Fruit fly (Drosophila melanogaster) whole organism, prepupa: ENCODE results near the gene bigmax.

Experiments used
- Blimp-1 ChIP-seq: fragments of 200-800 bp; sonication (Bioruptor generic); optimal IDR thresholded peaks from 3 replicates; lab custom pipeline; 2017; ENCODE audit warnings: missing biosample characterization, missing genetic modification characterization, mild to moderate bottlenecking, moderate library complexity, missing genetic modification reagents
- CG10631 ChIP-seq: fragments of 200-800 bp; sonication (Bioruptor generic); optimal IDR thresholded peaks from 2 replicates; lab custom pipeline; 2016; ENCODE audit warnings: missing biosample characterization, missing genetic modification characterization
- CG11294 ChIP-seq: fragments of 200-800 bp; sonication (Bioruptor generic); IDR thresholded peaks from 2 replicates; pipeline ENCODE4 v1.3.6; 2022; ENCODE audit warnings: missing biosample characterization, missing genetic modification characterization
- CG3032 ChIP-seq: fragments of 200-800 bp; optimal IDR thresholded peaks from 2 replicates; lab custom pipeline; 2019; ENCODE audit warnings: missing biosample characterization, mild to moderate bottlenecking, missing genetic modification characterization, moderate library complexity
- CG31627 ChIP-seq: fragments of 200-800 bp; sonication (Bioruptor generic); optimal IDR thresholded peaks from 3 replicates; lab custom pipeline; 2016; ENCODE audit warnings: missing biosample characterization, missing genetic modification characterization
- CG32006 ChIP-seq: fragments of 200-800 bp; sonication (Bioruptor generic); optimal IDR thresholded peaks from 3 replicates; lab custom pipeline; 2017; ENCODE audit warnings: missing biosample characterization, mild to moderate bottlenecking, missing genetic modification characterization
- CG6163 ChIP-seq: fragments of 200-800 bp; sonication (Bioruptor generic); IDR thresholded peaks from 3 replicates; pipeline ENCODE4 v1.3.6; 2022; ENCODE audit warnings: missing biosample characterization, missing genetic modification characterization
- CG6792 ChIP-seq: fragments of 200-800 bp; sonication (Bioruptor generic); optimal IDR thresholded peaks from 3 replicates; lab custom pipeline; 2016; ENCODE audit warnings: missing biosample characterization, missing genetic modification characterization
- CG7368 ChIP-seq: fragments of 200-800 bp; sonication (Bioruptor generic); optimal IDR thresholded peaks from 3 replicates; lab custom pipeline; 2016; ENCODE audit warnings: missing biosample characterization, missing genetic modification characterization
- CG8632 ChIP-seq: fragments of 200-800 bp; sonication (Bioruptor generic); optimal IDR thresholded peaks from 3 replicates; lab custom pipeline; 2016; ENCODE audit warnings: missing biosample characterization, missing genetic modification characterization
- Eip75B ChIP-seq: fragments of 200-800 bp; sonication (Bioruptor generic); optimal IDR thresholded peaks from 3 replicates; lab custom pipeline; 2016; ENCODE audit warnings: missing biosample characterization, missing genetic modification characterization
- Eip78C ChIP-seq: fragments of 200-800 bp; sonication (Bioruptor generic); peaks from one replicate; lab custom pipeline; 2016; ENCODE audit warnings: missing biosample characterization, missing genetic modification characterization
- Eip93F ChIP-seq: fragments of 200-800 bp; sonication (Bioruptor generic); optimal IDR thresholded peaks from 2 replicates; lab custom pipeline; 2016; ENCODE audit warnings: missing biosample characterization, mild to moderate bottlenecking, missing genetic modification characterization
- Ets21C ChIP-seq: fragments of 200-800 bp; sonication (Bioruptor generic); optimal IDR thresholded peaks from 3 replicates; lab custom pipeline; 2016; ENCODE audit warnings: missing biosample characterization, missing genetic modification characterization
- Ets96B ChIP-seq: fragments of 200-800 bp; optimal IDR thresholded peaks from 2 replicates; lab custom pipeline; 2019; ENCODE audit warnings: missing biosample characterization, mild to moderate bottlenecking, missing genetic modification characterization, moderate library complexity
- Gug ChIP-seq: fragments of 200-800 bp; sonication (Bioruptor generic); IDR thresholded peaks from 2 replicates; pipeline ENCODE4 v1.3.6; 2022; ENCODE audit warnings: missing biosample characterization, missing genetic modification characterization
- Hr39 ChIP-seq: fragments of 200-800 bp; sonication (Bioruptor generic); optimal IDR thresholded peaks from 2 replicates; lab custom pipeline; 2016; ENCODE audit warnings: missing biosample characterization, missing genetic modification characterization
- Hr4 ChIP-seq: fragments of 200-800 bp; sonication (Bioruptor generic); optimal IDR thresholded peaks from 3 replicates; lab custom pipeline; 2016; ENCODE audit warnings: missing biosample characterization, missing genetic modification characterization
- Met ChIP-seq: fragments of 200-800 bp; sonication (Bioruptor generic); optimal IDR thresholded peaks from 3 replicates; lab custom pipeline; 2016; ENCODE audit warnings: missing biosample characterization, missing genetic modification characterization
- OdsH ChIP-seq: fragments of 200-800 bp; sonication (Bioruptor generic); optimal IDR thresholded peaks from 3 replicates; lab custom pipeline; 2016; ENCODE audit warnings: missing biosample characterization, missing genetic modification characterization
- Smox ChIP-seq: fragments of 200-800 bp; sonication (Bioruptor generic); optimal IDR thresholded peaks from 3 replicates; lab custom pipeline; 2016; ENCODE audit warnings: missing biosample characterization, missing genetic modification characterization
- Sox14 ChIP-seq: fragments of 200-800 bp; sonication (Bioruptor generic); optimal IDR thresholded peaks from 3 replicates; lab custom pipeline; 2016; ENCODE audit warnings: missing biosample characterization, missing genetic modification characterization
- Sox15 ChIP-seq: fragments of 200-800 bp; sonication (Bioruptor generic); optimal IDR thresholded peaks from 3 replicates; lab custom pipeline; 2016; ENCODE audit warnings: missing biosample characterization, missing genetic modification characterization
- achi ChIP-seq: fragments of 200-800 bp; sonication (Bioruptor generic); optimal IDR thresholded peaks from 3 replicates; lab custom pipeline; 2016; ENCODE audit warnings: missing biosample characterization, missing genetic modification characterization
- acj6 ChIP-seq: fragments of 200-800 bp; sonication (Bioruptor generic); optimal IDR thresholded peaks from 3 replicates; lab custom pipeline; 2016; ENCODE audit warnings: missing biosample characterization, missing genetic modification characterization
- cyc ChIP-seq: fragments of 200-800 bp; sonication (Bioruptor generic); optimal IDR thresholded peaks from 3 replicates; lab custom pipeline; 2016; ENCODE audit warnings: missing biosample characterization, missing genetic modification characterization
- dac ChIP-seq: fragments of 200-800 bp; sonication (Bioruptor generic); optimal IDR thresholded peaks from 2 replicates; lab custom pipeline; 2017; ENCODE audit warnings: missing biosample characterization, mild to moderate bottlenecking, missing genetic modification characterization
- dsx ChIP-seq: fragments of 200-800 bp; optimal IDR thresholded peaks from 3 replicates; lab custom pipeline; 2019; ENCODE audit warnings: missing biosample characterization, mild to moderate bottlenecking, missing genetic modification characterization, moderate library complexity; ENCODE audit not compliant: poor library complexity, severe bottlenecking
- esn ChIP-seq: fragments of 200-800 bp; sonication (Bioruptor generic); optimal IDR thresholded peaks from 2 replicates; lab custom pipeline; 2016; ENCODE audit warnings: missing biosample characterization, mild to moderate bottlenecking, missing genetic modification characterization, moderate library complexity
- fd59A ChIP-seq: fragments of 200-800 bp; sonication (Bioruptor generic); optimal IDR thresholded peaks from 2 replicates; lab custom pipeline; 2017; ENCODE audit warnings: missing biosample characterization, mild to moderate bottlenecking, missing genetic modification characterization, missing genetic modification reagents
- fd85E ChIP-seq: fragments of 200-800 bp; sonication (Bioruptor generic); optimal IDR thresholded peaks from 3 replicates; lab custom pipeline; 2016; ENCODE audit warnings: missing biosample characterization, missing genetic modification characterization
- fkh ChIP-seq: fragments of 200-800 bp; sonication (Bioruptor generic); optimal IDR thresholded peaks from 3 replicates; lab custom pipeline; 2017; ENCODE audit warnings: missing biosample characterization, mild to moderate bottlenecking, missing genetic modification characterization, moderate library complexity
- pdm3 ChIP-seq: fragments of 200-800 bp; sonication (Bioruptor generic); optimal IDR thresholded peaks from 3 replicates; lab custom pipeline; 2016; ENCODE audit warnings: missing biosample characterization, missing genetic modification characterization
- ss ChIP-seq, 2 experiments: fragments of 200-800 bp; sonication (Bioruptor generic); optimal IDR thresholded peaks; 2 replicates in 1 of 2; 3 replicates in 1 of 2; lab custom pipeline; 2017 to 2018; ENCODE audit warnings: mild to moderate bottlenecking in 2 of 2, missing biosample characterization in 2 of 2, missing genetic modification characterization in 2 of 2, moderate library complexity in 1 of 2
- svp ChIP-seq: fragments of 200-800 bp; sonication (Bioruptor generic); peaks from one replicate; lab custom pipeline; 2016; ENCODE audit warnings: missing biosample characterization, missing genetic modification characterization
- topi ChIP-seq: fragments of 200-800 bp; sonication (Bioruptor generic); optimal IDR thresholded peaks from 3 replicates; lab custom pipeline; 2016; ENCODE audit warnings: missing biosample characterization, missing genetic modification characterization

Gene bigmax

dm6 chr3R:27263434-27264215 is 24.7 kb downstream of the bigmax start, which contains the start of gene woc (continued):
- peak; percentile 50 for TF ChIP-seq pdm3 (GFP tag; lab: Kevin White, UChicago)
- peak; percentile 93 for TF ChIP-seq Eip78C (GFP tag; lab: Kevin White, UChicago)
- peak; percentile 73 for TF ChIP-seq CG8632 (GFP tag; lab: Kevin White, UChicago)
- TF ChIP-seq Smox (GFP tag; lab: Kevin White, UChicago), result no peak
- TF ChIP-seq dsx, result peak; percentile 68
- peak; percentile 87 for TF ChIP-seq Sox14 (GFP tag; lab: Kevin White, UChicago)
- TF ChIP-seq Ets21C (GFP tag; lab: Kevin White, UChicago), result peak; percentile 27
- peak; percentile 84 for TF ChIP-seq acj6 (GFP tag; lab: Kevin White, UChicago)
- peak; percentile 82 for TF ChIP-seq dac (GFP tag; lab: Kevin White, UChicago)
- TF ChIP-seq Eip93F (GFP tag; lab: Kevin White, UChicago), result no peak
- TF ChIP-seq Hr4, result peak; percentile 38
- TF ChIP-seq CG11294 (GFP tag; lab: Robert Waterston, UW), result peak; percentile 73
- TF ChIP-seq CG7368 (GFP tag; lab: Kevin White, UChicago), result peak; percentile 77
- TF ChIP-seq CG31627 (GFP tag; lab: Kevin White, UChicago), result peak; percentile 83
- peak; percentile 76 for TF ChIP-seq CG6792 (GFP tag; lab: Kevin White, UChicago)
- TF ChIP-seq svp (GFP tag; lab: Kevin White, UChicago), result no peak
- peak; percentile 56 for TF ChIP-seq achi
- TF ChIP-seq Ets96B (tag; lab: Kevin White, UChicago), result peak; percentile 60
- TF ChIP-seq ss (GFP tag; optimal IDR thresholded peaks at IDR 0.05; lab: Kevin White, UChicago), result peak; percentile 90 to 92
- TF ChIP-seq CG10631 (GFP tag; lab: Kevin White, UChicago), result peak; percentile 57
- TF ChIP-seq fd85E (GFP tag; lab: Kevin White, UChicago), result peak; percentile 42
- TF ChIP-seq CG32006 (GFP tag; lab: Kevin White, UChicago), result peak; percentile 92
- TF ChIP-seq CG3032 (tag; lab: Kevin White, UChicago), result peak; percentile 63
- peak; percentile 70 for TF ChIP-seq fd59A (GFP tag; lab: Kevin White, UChicago)
- no peak for TF ChIP-seq Met (GFP tag; lab: Kevin White, UChicago)
- peak; percentile 76 for TF ChIP-seq cyc (GFP tag; lab: Kevin White, UChicago)
- TF ChIP-seq esn (GFP tag; lab: Kevin White, UChicago), result peak; percentile 84
- TF ChIP-seq CG6163, result peak; percentile 89
- TF ChIP-seq Sox15, result peak; percentile 79
- TF ChIP-seq Gug (GFP tag; lab: Robert Waterston, UW), result peak; percentile 77
- TF ChIP-seq Eip75B (GFP tag; lab: Kevin White, UChicago), result peak; percentile 69
- TF ChIP-seq Blimp-1, result no peak
- peak; percentile 80 for TF ChIP-seq topi (GFP tag; lab: Kevin White, UChicago)
- TF ChIP-seq Hr39 (GFP tag; lab: Kevin White, UChicago), result peak; percentile 81
- peak; percentile 55 for TF ChIP-seq OdsH (GFP tag; lab: Kevin White, UChicago)
- TF ChIP-seq, all 60 proteins: peak for 51

DNA sequence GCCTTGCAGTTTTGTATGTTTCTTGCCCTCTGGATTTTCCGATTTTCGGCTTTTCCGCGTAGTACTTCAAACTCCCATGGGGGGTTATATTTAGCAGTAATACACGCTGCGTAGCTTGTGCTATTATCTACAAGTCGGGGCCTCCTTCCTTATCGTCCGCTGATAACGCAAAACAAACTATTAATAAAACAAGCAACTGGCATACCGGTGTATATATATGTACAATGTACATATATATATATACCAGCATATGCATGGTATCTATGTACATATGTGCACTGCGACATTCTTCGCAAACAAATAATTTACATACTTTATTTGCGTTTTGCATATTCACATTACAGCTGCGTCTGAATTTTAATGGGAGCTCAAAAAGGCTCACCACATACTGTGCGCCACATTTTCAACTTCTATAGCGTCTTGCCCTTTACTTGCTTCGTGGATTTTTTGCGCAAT is 34.4 kb downstream of the bigmax start:
- TF ChIP-seq Eip78C (GFP tag; lab: Kevin White, UChicago) (peak; percentile 42), fkh (GFP tag; lab: Kevin White, UChicago) (peak; percentile 47), esn (GFP tag; lab: Kevin White, UChicago) (no peak)
